Fruit fly (Drosophila melanogaster): ENCODE data around the gene Hpd.

Hpd gene

dm6 chr3L:20396047-20396446 lies 43.6 kb downstream of the Hpd start:
- TF ChIP-seq Dfd (GFP tag; optimal IDR thresholded peaks at IDR 0.05) (no peak), Mio (GFP tag; optimal IDR thresholded peaks at IDR 0.05) (no peak), CrebA (GFP tag; optimal IDR thresholded peaks at IDR 0.05; ENCODE audit: borderline replicate concordance) (no peak), lola (GFP tag; optimal IDR thresholded peaks at IDR 0.05) (no peak), pan (optimal IDR thresholded peaks at IDR 0.05) (no peak), psq (GFP tag; optimal IDR thresholded peaks at IDR 0.05) (no peak), Sp1 (GFP tag; optimal IDR thresholded peaks at IDR 0.05) (no peak), dmrt93B (GFP tag; optimal IDR thresholded peaks at IDR 0.05) (no peak), h (GFP tag; optimal IDR thresholded peaks at IDR 0.05) (no peak), usp (GFP tag; optimal IDR thresholded peaks at IDR 0.05) (no peak), CG9705 (GFP tag; optimal IDR thresholded peaks at IDR 0.05) (no peak), Dif (GFP tag; optimal IDR thresholded peaks at IDR 0.05; ENCODE audit: partially characterized antibody) (no peak), br (GFP tag; optimal IDR thresholded peaks at IDR 0.05) (no peak), ey (GFP tag; optimal IDR thresholded peaks at IDR 0.05) (no peak)

DNA sequence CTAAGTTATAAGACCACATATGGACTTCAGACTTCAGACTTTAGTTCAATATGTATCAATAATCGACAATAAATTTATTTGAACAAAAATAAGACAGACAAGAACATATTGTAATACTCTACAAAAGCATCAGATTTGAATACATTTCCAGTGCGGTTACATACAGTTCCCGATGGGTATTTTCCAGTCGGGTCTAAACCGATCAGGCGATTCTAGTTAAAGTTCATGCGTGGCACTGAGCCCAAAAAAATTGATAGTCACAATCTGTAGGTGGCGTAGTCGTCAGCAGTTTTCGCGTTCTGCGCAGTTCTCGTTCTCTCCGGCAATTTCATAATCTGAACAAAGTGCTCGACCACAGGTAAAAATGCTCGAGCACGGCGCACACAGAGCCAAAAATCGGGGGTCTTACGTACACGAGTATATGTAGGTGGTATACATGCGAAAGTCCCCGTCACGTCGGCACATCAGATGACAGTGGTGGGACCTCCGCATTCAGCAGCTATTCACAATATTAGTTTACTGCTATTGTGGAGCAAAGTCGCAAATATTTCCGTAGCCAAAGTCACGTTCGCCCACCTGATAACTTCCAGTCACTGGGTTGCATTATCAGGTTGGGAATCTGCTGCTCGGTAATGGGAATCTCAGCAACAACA lies 44.3 kb downstream of the Hpd start:
- peak; percentile 33 for TF ChIP-seq CG32264 (GFP tag; optimal IDR thresholded peaks at IDR 0.05)
- peak; percentile 62 for TF ChIP-seq rgr (GFP tag; optimal IDR thresholded peaks at IDR 0.05)
- peak; percentile 3 for TF ChIP-seq Hr83 (GFP tag; optimal IDR thresholded peaks at IDR 0.05; ENCODE audit: poor library complexity, severe bottlenecking)
- no peak for TF ChIP-seq tai (GFP tag; optimal IDR thresholded peaks at IDR 0.05)
- no peak for TF ChIP-seq Dif (GFP tag; optimal IDR thresholded peaks at IDR 0.05; ENCODE audit: partially characterized antibody)
- peak; percentile 54 for TF ChIP-seq ey (GFP tag; optimal IDR thresholded peaks at IDR 0.05)
- TF ChIP-seq usp (GFP tag; optimal IDR thresholded peaks at IDR 0.05) = no peak
- TF ChIP-seq GATAd (GFP tag; optimal IDR thresholded peaks at IDR 0.05) = no peak
- TF ChIP-seq HLH106 (tag; optimal IDR thresholded peaks at IDR 0.05) = peak; percentile 25
- TF ChIP-seq Vsx2 (GFP tag; optimal IDR thresholded peaks at IDR 0.05; ENCODE audit: partially characterized antibody) = no peak
- TF ChIP-seq CG9705 (GFP tag; optimal IDR thresholded peaks at IDR 0.05) = no peak
- TF ChIP-seq OdsH (GFP tag; optimal IDR thresholded peaks at IDR 0.05) = peak; percentile 58
- TF ChIP-seq Mio (GFP tag; optimal IDR thresholded peaks at IDR 0.05) = no peak
- peak in 1 of 2 experiments; percentile 71 for TF ChIP-seq foxo (GFP tag; optimal IDR thresholded peaks at IDR 0.05)
- peak; percentile 30 for TF ChIP-seq Hnf4 (GFP tag; optimal IDR thresholded peaks at IDR 0.05)
- TF ChIP-seq brk (GFP tag; optimal IDR thresholded peaks at IDR 0.05) = peak; percentile 29
- TF ChIP-seq sv (GFP tag; optimal IDR thresholded peaks at IDR 0.05) = peak; percentile 8
- TF ChIP-seq lola (GFP tag; optimal IDR thresholded peaks at IDR 0.05) = no peak
- peak; percentile 68 for TF ChIP-seq fru (GFP tag; optimal IDR thresholded peaks at IDR 0.05)
- TF ChIP-seq h (GFP tag; optimal IDR thresholded peaks at IDR 0.05) = peak; percentile 68
- peak; percentile 59 for TF ChIP-seq psq (GFP tag; optimal IDR thresholded peaks at IDR 0.05)
- no peak for TF ChIP-seq dmrt93B (GFP tag; optimal IDR thresholded peaks at IDR 0.05)
- no peak for TF ChIP-seq Rel (GFP tag; optimal IDR thresholded peaks at IDR 0.05)
- TF ChIP-seq Rel (tag; optimal IDR thresholded peaks at IDR 0.05) = peak; percentile 91
- TF ChIP-seq Jra (GFP tag; optimal IDR thresholded peaks at IDR 0.05) = no peak
- TF ChIP-seq Abd-B (GFP tag; optimal IDR thresholded peaks at IDR 0.05) = no peak
- TF ChIP-seq br (GFP tag; optimal IDR thresholded peaks at IDR 0.05) = peak; percentile 53
- TF ChIP-seq woc (GFP tag; optimal IDR thresholded peaks at IDR 0.05) = peak; percentile 50
- peak; percentile 46 for TF ChIP-seq Sp1 (GFP tag; optimal IDR thresholded peaks at IDR 0.05)
- TF ChIP-seq Hr78 (GFP tag; optimal IDR thresholded peaks at IDR 0.05) = no peak
- no peak for TF ChIP-seq dl (GFP tag; optimal IDR thresholded peaks at IDR 0.05; ENCODE audit: insufficient read depth in 1 of 2, partially characterized antibody in 2 of 2)
- no peak for TF ChIP-seq pan (optimal IDR thresholded peaks at IDR 0.05)

DNA sequence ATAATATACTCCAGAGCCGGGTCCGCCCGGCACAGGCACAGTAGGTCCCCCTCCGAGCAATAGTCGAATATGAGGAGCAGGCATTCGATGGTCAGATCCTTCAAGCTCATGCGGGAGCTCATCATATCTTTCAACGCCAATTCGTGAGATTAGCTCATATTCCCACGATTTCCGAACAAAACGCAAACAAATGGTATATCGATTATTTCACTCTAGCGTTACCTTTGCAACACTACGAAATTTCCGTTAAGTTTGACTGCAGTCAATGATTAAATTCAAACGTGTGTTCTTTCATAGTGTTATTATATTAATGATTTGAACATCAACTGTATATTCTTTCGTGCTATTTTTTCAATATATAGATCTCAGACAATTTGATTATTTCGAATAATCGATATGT lies 46.3 kb downstream of the Hpd start, which contains the start of gene CG33969:
Gene CG33969 (minus strand): TSS at position 197 of the 400 bp plus-strand sequence.
- no peak for TF ChIP-seq jim (GFP tag; optimal IDR thresholded peaks at IDR 0.05)
- TF ChIP-seq HLH106 (tag; optimal IDR thresholded peaks at IDR 0.05) = no peak
- TF ChIP-seq GATAd (GFP tag; optimal IDR thresholded peaks at IDR 0.05) = no peak
- TF ChIP-seq Dfd (GFP tag; optimal IDR thresholded peaks at IDR 0.05) = no peak
- no peak for TF ChIP-seq Vsx2 (GFP tag; optimal IDR thresholded peaks at IDR 0.05; ENCODE audit: partially characterized antibody)
- TF ChIP-seq CrebA (GFP tag; optimal IDR thresholded peaks at IDR 0.05; ENCODE audit: borderline replicate concordance) = no peak
- TF ChIP-seq Myc (optimal IDR thresholded peaks at IDR 0.05) = no peak
- TF ChIP-seq lola (GFP tag; optimal IDR thresholded peaks at IDR 0.05) = no peak
- TF ChIP-seq Hr83 (GFP tag; optimal IDR thresholded peaks at IDR 0.05; ENCODE audit: poor library complexity, severe bottlenecking) = no peak
- no peak for TF ChIP-seq brk (GFP tag; optimal IDR thresholded peaks at IDR 0.05)
- TF ChIP-seq psq (GFP tag; optimal IDR thresholded peaks at IDR 0.05) = no peak
- no peak for TF ChIP-seq dmrt93B (GFP tag; optimal IDR thresholded peaks at IDR 0.05)
- no peak for TF ChIP-seq Abd-B (GFP tag; optimal IDR thresholded peaks at IDR 0.05)
- TF ChIP-seq CG9705 (GFP tag; optimal IDR thresholded peaks at IDR 0.05) = no peak
- TF ChIP-seq Rel (GFP tag; optimal IDR thresholded peaks at IDR 0.05) = no peak
- TF ChIP-seq Rel (tag; optimal IDR thresholded peaks at IDR 0.05) = peak; percentile 49
- no peak for TF ChIP-seq N (GFP tag; optimal IDR thresholded peaks at IDR 0.05)
- TF ChIP-seq pan (optimal IDR thresholded peaks at IDR 0.05) = no peak
- peak; percentile 11 for TF ChIP-seq Jra (GFP tag; optimal IDR thresholded peaks at IDR 0.05)
- peak; percentile 8 for TF ChIP-seq h (GFP tag; optimal IDR thresholded peaks at IDR 0.05)
- TF ChIP-seq Hr78 (GFP tag; optimal IDR thresholded peaks at IDR 0.05) = no peak

All from whole organism, wandering third instar larva.